Worm (Caenorhabditis elegans) whole organism, L1 larva: Measurements from ENCODE around the gene F55F10.3.
A peak's percentile ranks its signal among the peaks of the same experiment; 100 is the strongest.

Experiments
- efl-1 ChIP-seq, 4 experiments: fragments of 150-350 bp; optimal IDR thresholded peaks in 3 of 4; peaks in 1 of 4; 1 replicate in 1 of 4; 2 replicates in 3 of 4; lab custom pipeline; 2014; ENCODE audit warnings: missing biosample characterization in 2 of 4, missing genetic modification characterization in 2 of 4, missing genetic modification reagents in 2 of 4
- nhr-85 ChIP-seq: sonication (generic microtip); peaks from one replicate; lab custom pipeline; 2016; ENCODE audit warnings: missing genetic modification characterization, inconsistent platforms, missing compliant biosample characterization
- zip-4 ChIP-seq: fragments of 200-800 bp; sonication (Bioruptor generic); optimal IDR thresholded peaks from 2 replicates; lab custom pipeline; 2018; ENCODE audit warnings: mild to moderate bottlenecking, missing genetic modification characterization, moderate library complexity, missing compliant biosample characterization

F55F10.3 gene

DNA sequence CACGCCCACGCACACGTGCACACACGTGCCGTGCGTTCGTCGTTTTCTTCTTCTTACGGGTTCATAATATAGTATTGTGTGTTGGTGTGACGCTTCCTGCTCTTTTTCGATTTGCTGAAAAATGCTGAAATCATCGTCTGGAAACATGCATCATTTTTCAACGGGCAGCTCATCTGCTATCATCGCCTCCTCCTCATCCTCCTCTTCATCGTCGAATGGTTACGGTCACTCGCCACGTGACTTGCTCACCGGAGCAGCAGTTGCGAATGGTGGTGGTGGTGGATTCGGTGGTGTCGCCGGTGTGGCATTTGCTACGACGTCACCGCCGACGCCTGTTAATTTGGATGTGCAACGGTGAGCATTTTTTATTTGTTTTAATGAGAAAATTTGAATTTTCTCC is 49.0 kb downstream of the F55F10.3 start:
- TF ChIP-seq zip-4 (GFP tag; lab: Kevin White, UChicago) = no peak
- TF ChIP-seq nhr-85 = no peak
- no peak for TF ChIP-seq efl-1 (optimal IDR thresholded peaks at IDR 0.05; lab: Kevin White, UChicago)
- TF ChIP-seq efl-1 (GFP tag; optimal IDR thresholded peaks at IDR 0.05 in 1 of 2; lab: Kevin White, UChicago) = peak in 1 of 2 experiments; percentile 81
